Worm (Caenorhabditis elegans): ENCODE data around the gene R09F10.3.
"Not testable (repeated sequence)": the region's sequence is repeated elsewhere in the genome, so short reads cannot be mapped to it uniquely, and the experiment has no call there.

The R09F10.3 gene

ce11 chrX:8321811-8322210 is 27.4 kb downstream of the R09F10.3 start, which contains the start of gene abu-9:
TSS of gene abu-9 (plus strand) at chrX:8322111.
- not testable (repeated sequence) for TF ChIP-seq ceh-43, flh-1, unc-62 (GFP tag; optimal IDR thresholded peaks at IDR 0.05)

ce11 chrX:8323371-8323770 is 28.9 kb downstream of the R09F10.3 start, which contains the start of gene R09F10.1:
TSS of gene R09F10.1 (plus strand) at chrX:8323592.
- TF ChIP-seq nhr-12 (tag; optimal IDR thresholded peaks at IDR 0.05), result no peak
- TF ChIP-seq flh-1 (GFP tag; optimal IDR thresholded peaks at IDR 0.05), result no peak
- TF ChIP-seq ham-2 (GFP tag; optimal IDR thresholded peaks at IDR 0.05), result no peak
- TF ChIP-seq sptf-1 (tag; optimal IDR thresholded peaks at IDR 0.05), result no peak
- no peak for TF ChIP-seq nhr-237 (tag; optimal IDR thresholded peaks at IDR 0.05)

ce11 chrX:8326394-8326793 is 32.0 kb downstream of the R09F10.3 start, which contains the start of gene R09F10.8:
TSS of gene R09F10.8 (minus strand) at chrX:8326451.
- TF ChIP-seq unc-120 (tag; optimal IDR thresholded peaks at IDR 0.05; ENCODE audit: poor library complexity, severe bottlenecking), result no peak
- TF ChIP-seq nhr-12 (tag; optimal IDR thresholded peaks at IDR 0.05), result no peak
- TF ChIP-seq nhr-2 (tag; optimal IDR thresholded peaks at IDR 0.05), result no peak
- no peak for TF ChIP-seq unc-39 (tag; optimal IDR thresholded peaks at IDR 0.05)

ce11 chrX:8327800-8328199 is 33.4 kb downstream of the R09F10.3 start, which contains the start of gene F55E10.4:
TSS of gene F55E10.4 (minus strand) at chrX:8327900.
- TF ChIP-seq nhr-28 (tag; optimal IDR thresholded peaks at IDR 0.05) (no peak), nhr-237 (tag; optimal IDR thresholded peaks at IDR 0.05) (no peak), lin-13 (tag; optimal IDR thresholded peaks at IDR 0.05) (no peak), ztf-11 (tag; optimal IDR thresholded peaks at IDR 0.05) (no peak), sptf-1 (tag; optimal IDR thresholded peaks at IDR 0.05) (no peak), mab-5 (tag; optimal IDR thresholded peaks at IDR 0.05) (no peak), unc-39 (tag; optimal IDR thresholded peaks at IDR 0.05) (no peak), lin-32 (GFP tag; optimal IDR thresholded peaks at IDR 0.05) (no peak), ces-1 (GFP tag; optimal IDR thresholded peaks at IDR 0.05) (no peak), unc-120 (tag; optimal IDR thresholded peaks at IDR 0.05; ENCODE audit: poor library complexity, severe bottlenecking) (no peak), flh-1 (GFP tag; optimal IDR thresholded peaks at IDR 0.05) (no peak), nhr-2 (tag; optimal IDR thresholded peaks at IDR 0.05) (no peak), elt-3 (tag; optimal IDR thresholded peaks at IDR 0.05) (no peak), bed-3 (GFP tag; optimal IDR thresholded peaks at IDR 0.05) (no peak), zip-8 (tag; optimal IDR thresholded peaks at IDR 0.05) (no peak), nhr-12 (tag; optimal IDR thresholded peaks at IDR 0.05) (no peak), hlh-1 (tag; optimal IDR thresholded peaks at IDR 0.05) (no peak), ceh-83 (GFP tag; optimal IDR thresholded peaks at IDR 0.05) (no peak), lsy-2 (tag; optimal IDR thresholded peaks at IDR 0.05) (no peak)

ce11 chrX:8340393-8340792 is 46.0 kb downstream of the R09F10.3 start, which contains the start of gene F55E10.2:
TSS of gene F55E10.2 (plus strand) at chrX:8340693.
- no peak for TF ChIP-seq unc-39 (tag; optimal IDR thresholded peaks at IDR 0.05)
- TF ChIP-seq flh-1 (GFP tag; optimal IDR thresholded peaks at IDR 0.05), result no peak
- no peak for TF ChIP-seq lin-13 (tag; optimal IDR thresholded peaks at IDR 0.05)
- TF ChIP-seq snpc-4 (tag; optimal IDR thresholded peaks at IDR 0.05), result no peak
- no peak for TF ChIP-seq ceh-83 (GFP tag; optimal IDR thresholded peaks at IDR 0.05)
- TF ChIP-seq tbx-8 (GFP tag; optimal IDR thresholded peaks at IDR 0.05), result no peak
- TF ChIP-seq ceh-39 (tag; optimal IDR thresholded peaks at IDR 0.05), result no peak
- TF ChIP-seq blmp-1 (tag; optimal IDR thresholded peaks at IDR 0.05), result no peak
- no peak for TF ChIP-seq nhr-2 (tag; optimal IDR thresholded peaks at IDR 0.05)
- no peak for TF ChIP-seq zip-8 (tag; optimal IDR thresholded peaks at IDR 0.05)
- TF ChIP-seq hlh-1 (tag; optimal IDR thresholded peaks at IDR 0.05), result no peak
- TF ChIP-seq nhr-237 (tag; optimal IDR thresholded peaks at IDR 0.05), result no peak
- no peak for TF ChIP-seq drap-1 (GFP tag; optimal IDR thresholded peaks at IDR 0.05)

- no peak for TF ChIP-seq cnd-1 (tag; optimal IDR thresholded peaks at IDR 0.05)
- no peak for TF ChIP-seq nhr-2 (tag; optimal IDR thresholded peaks at IDR 0.05)
- no peak for TF ChIP-seq bed-3 (GFP tag; optimal IDR thresholded peaks at IDR 0.05)
- no peak for TF ChIP-seq drap-1 (GFP tag; optimal IDR thresholded peaks at IDR 0.05)
These were observed 47.2 kb downstream of the R09F10.3 start, which contains the start of gene F55E10.1 for ce11 chrX:8341675-8342074. TSS of gene F55E10.1 (plus strand) at chrX:8341975.

ce11 chrX:8346248-8346647 is 51.8 kb downstream of the R09F10.3 start, which contains the start of gene drd-5:
TSS of gene drd-5 (minus strand) at chrX:8346348.
- TF ChIP-seq drap-1 (GFP tag; optimal IDR thresholded peaks at IDR 0.05) (no peak), zip-8 (tag; optimal IDR thresholded peaks at IDR 0.05) (no peak), hlh-1 (tag; optimal IDR thresholded peaks at IDR 0.05) (no peak), ztf-11 (tag; optimal IDR thresholded peaks at IDR 0.05) (no peak), blmp-1 (tag; optimal IDR thresholded peaks at IDR 0.05) (no peak), lin-13 (tag; optimal IDR thresholded peaks at IDR 0.05) (no peak), sptf-1 (tag; optimal IDR thresholded peaks at IDR 0.05) (no peak), mls-2 (tag; optimal IDR thresholded peaks at IDR 0.05) (no peak), mab-5 (tag; optimal IDR thresholded peaks at IDR 0.05) (no peak), tbx-8 (GFP tag; optimal IDR thresholded peaks at IDR 0.05) (no peak), nhr-28 (tag; optimal IDR thresholded peaks at IDR 0.05) (no peak), elt-3 (tag; optimal IDR thresholded peaks at IDR 0.05) (no peak), ham-2 (GFP tag; optimal IDR thresholded peaks at IDR 0.05) (no peak), flh-1 (GFP tag; optimal IDR thresholded peaks at IDR 0.05) (no peak), ceh-43 (GFP tag; optimal IDR thresholded peaks at IDR 0.05) (no peak), ceh-83 (GFP tag; optimal IDR thresholded peaks at IDR 0.05) (no peak), lsy-2 (tag; optimal IDR thresholded peaks at IDR 0.05) (no peak), ces-1 (GFP tag; optimal IDR thresholded peaks at IDR 0.05) (no peak)
